Worm (Caenorhabditis elegans): ENCODE data around the gene B0457.4.

Gene B0457.4

DNA sequence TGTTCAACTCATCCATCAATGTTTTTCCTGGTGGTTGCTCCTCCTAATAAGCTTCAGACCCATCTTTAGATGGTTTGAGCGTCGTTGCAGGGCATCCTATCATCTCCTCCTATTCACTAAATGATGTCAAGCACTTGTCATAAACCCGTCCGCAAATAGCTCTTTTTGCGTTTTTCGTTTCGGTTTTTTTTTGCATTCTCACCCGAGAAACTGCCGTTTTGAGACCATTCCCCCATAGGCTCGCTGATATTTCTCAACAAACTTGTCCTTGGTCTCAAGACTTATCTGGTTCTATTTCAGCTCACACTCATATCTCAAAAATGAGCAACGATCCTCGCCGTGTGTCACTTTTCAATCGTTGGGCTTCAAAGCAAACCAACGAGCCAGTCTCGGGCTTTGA lies 48.6 kb upstream of the B0457.4 start, which contains the start of gene cal-2:
Gene cal-2 (plus strand): TSS at position 301 of the 400 bp plus-strand sequence.
- TF ChIP-seq aly-2 (tag; optimal IDR thresholded peaks at IDR 0.05) (no peak), dsc-1 (tag; optimal IDR thresholded peaks at IDR 0.05) (peak; percentile 1)

DNA sequence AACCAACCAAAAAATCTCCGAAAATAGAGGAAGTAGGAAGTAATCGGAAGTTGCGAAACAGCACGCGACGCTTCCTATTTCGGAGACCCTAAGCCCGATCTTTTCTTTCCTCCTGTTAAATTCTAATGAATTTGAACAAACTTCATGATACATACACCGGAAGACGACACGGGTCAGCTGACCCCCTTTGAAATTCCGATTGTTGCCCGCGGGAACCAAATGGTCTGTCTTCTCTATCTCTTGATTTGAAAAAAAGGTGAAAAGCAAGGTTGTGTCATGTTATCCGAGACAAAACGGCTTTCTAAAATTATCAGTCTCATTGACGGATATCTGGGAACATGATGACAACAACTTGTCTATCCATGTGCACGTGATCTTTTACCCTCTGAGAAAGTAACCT lies 47.3 kb upstream of the B0457.4 start:
- TF ChIP-seq unc-86 (tag; optimal IDR thresholded peaks at IDR 0.05) (no peak), lsy-2 (tag; optimal IDR thresholded peaks at IDR 0.05) (peak; percentile 33 to 71), mep-1 (tag; optimal IDR thresholded peaks at IDR 0.05) (no peak), unc-30 (tag; optimal IDR thresholded peaks at IDR 0.05) (no peak), tlp-1 (tag; optimal IDR thresholded peaks at IDR 0.05) (no peak), nhr-20 (tag; optimal IDR thresholded peaks at IDR 0.05) (peak; percentile 53), nhr-71 (tag; optimal IDR thresholded peaks at IDR 0.05) (peak; percentile 89), ceh-88 (GFP tag; IDR thresholded peaks at IDR 0.05) (no peak), C34B4.2 (tag; optimal IDR thresholded peaks at IDR 0.05) (no peak), vab-15 (tag; optimal IDR thresholded peaks at IDR 0.05) (no peak), ama-1 (optimal IDR thresholded peaks at IDR 0.05) (no peak), unc-98 (GFP tag; IDR thresholded peaks at IDR 0.05) (0 out of 2 replicates have a peak, but pooled peaks have one; percentile 3), pax-3 (tag; optimal IDR thresholded peaks at IDR 0.05) (no peak), lin-13 (GFP tag; optimal IDR thresholded peaks at IDR 0.05) (peak; percentile 15), zag-1 (tag; optimal IDR thresholded peaks at IDR 0.05) (no peak), blmp-1 (tag; optimal IDR thresholded peaks at IDR 0.05) (peak; percentile 81), dpl-1 (GFP tag; optimal IDR thresholded peaks at IDR 0.05) (peak in 1 of 3 experiments; percentile 14), isw-1 (GFP tag; IDR thresholded peaks at IDR 0.05) (no peak), elt-2 (tag; optimal IDR thresholded peaks at IDR 0.05) (no peak), aly-2 (tag; optimal IDR thresholded peaks at IDR 0.05) (no peak), mef-2 (tag; optimal IDR thresholded peaks at IDR 0.05) (no peak), mab-9 (GFP tag; IDR thresholded peaks at IDR 0.05) (no peak), egl-13 (tag; optimal IDR thresholded peaks at IDR 0.05) (no peak), pqm-1 (tag; optimal IDR thresholded peaks at IDR 0.05) (no peak), dsc-1 (tag; optimal IDR thresholded peaks at IDR 0.05) (no peak), ceh-82 (tag; optimal IDR thresholded peaks at IDR 0.05) (no peak), fkh-4 (tag; optimal IDR thresholded peaks at IDR 0.05; ENCODE audit: borderline replicate concordance) (no peak), nhr-19 (GFP tag; conservative IDR thresholded peaks at IDR 0.05) (peak; percentile 66), Y116A8C.19 (tag; optimal IDR thresholded peaks at IDR 0.05; ENCODE audit: borderline replicate concordance) (no peak), alr-1 (tag; optimal IDR thresholded peaks at IDR 0.05; ENCODE audit: borderline replicate concordance) (no peak), ceh-63 (GFP tag; optimal IDR thresholded peaks at IDR 0.05) (no peak), xbp-1 (tag; optimal IDR thresholded peaks at IDR 0.05) (no peak), sup-37 (GFP tag; optimal IDR thresholded peaks at IDR 0.05) (no peak), lin-15B (tag; optimal IDR thresholded peaks at IDR 0.05) (no peak), nhr-84 (tag; optimal IDR thresholded peaks at IDR 0.05) (no peak), F16B12.6 (tag; optimal IDR thresholded peaks at IDR 0.05) (no peak), lin-14 (GFP tag; optimal IDR thresholded peaks at IDR 0.05) (peak; percentile 77), lin-35 (GFP tag; optimal IDR thresholded peaks at IDR 0.05) (no peak), snu-23 (GFP tag; optimal IDR thresholded peaks at IDR 0.05) (peak; percentile 55), nhr-47 (tag; optimal IDR thresholded peaks at IDR 0.05) (peak; percentile 22), zip-4 (GFP tag; optimal IDR thresholded peaks at IDR 0.05) (no peak), rnt-1 (tag; optimal IDR thresholded peaks at IDR 0.05) (peak; percentile 74), snpc-4 (tag; optimal IDR thresholded peaks at IDR 0.05) (no peak), nhr-237 (tag; optimal IDR thresholded peaks at IDR 0.05) (no peak), lin-39 (tag; optimal IDR thresholded peaks at IDR 0.05) (no peak), unc-62 (GFP tag; optimal IDR thresholded peaks at IDR 0.05) (no peak), mdl-1 (tag; optimal IDR thresholded peaks at IDR 0.05) (peak in 1 of 2 experiments; percentile 63), jun-1 (tag; optimal IDR thresholded peaks at IDR 0.05) (no peak), fkh-10 (GFP tag; optimal IDR thresholded peaks at IDR 0.05) (no peak), swsn-7 (tag; optimal IDR thresholded peaks at IDR 0.05) (no peak), skn-1 (tag; optimal IDR thresholded peaks at IDR 0.05) (no peak)

All from whole organism, L1 larva.